Fruit fly (Drosophila melanogaster): ENCODE data around the gene CG45122.

Gene CG45122

DNA sequence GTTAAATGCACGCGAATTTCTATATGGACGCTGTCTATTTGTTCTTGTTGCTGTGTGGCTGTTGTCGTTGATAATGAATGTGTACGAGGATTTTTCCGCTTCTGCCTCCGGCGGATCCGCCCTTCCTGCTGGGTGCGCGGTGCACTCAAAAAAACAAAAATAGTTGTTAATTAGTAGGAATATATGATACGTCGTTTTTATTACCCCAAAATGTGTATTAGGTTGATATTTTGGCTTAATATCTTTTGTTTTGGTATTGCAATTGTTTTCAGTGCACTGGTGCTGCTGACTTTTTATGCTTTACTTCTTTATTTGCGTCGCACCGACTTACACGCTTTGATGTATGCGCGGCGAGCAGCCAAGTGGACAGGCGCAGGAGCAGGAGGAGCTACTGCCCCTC is 47.7 kb downstream of the CG45122 start (continued):
- TF ChIP-seq CG18599 (GFP tag; optimal IDR thresholded peaks at IDR 0.05) (peak; percentile 72), Eip74EF (GFP tag; optimal IDR thresholded peaks at IDR 0.05) (no peak), CG2712 (tag; optimal IDR thresholded peaks at IDR 0.05) (no peak), Dad (GFP tag; optimal IDR thresholded peaks at IDR 0.05) (no peak), Usf (GFP tag; optimal IDR thresholded peaks at IDR 0.05) (no peak), pb (GFP tag; optimal IDR thresholded peaks at IDR 0.05) (no peak), CG7839 (tag; optimal IDR thresholded peaks at IDR 0.05) (peak; percentile 11), ems (GFP tag; optimal IDR thresholded peaks at IDR 0.05) (no peak), Hr51 (GFP tag; optimal IDR thresholded peaks at IDR 0.05) (peak in 1 of 2 experiments; percentile 30), CG5180 (GFP tag; optimal IDR thresholded peaks at IDR 0.05) (no peak), Gug (GFP tag; IDR thresholded peaks at IDR 0.05) (no peak), CG32532 (GFP tag; IDR thresholded peaks at IDR 0.05) (0 out of 2 replicates have a peak, but pooled peaks have one; percentile 23), Optix (GFP tag; IDR thresholded peaks at IDR 0.05) (no peak), hkb (optimal IDR thresholded peaks at IDR 0.05) (no peak), hkb (GFP tag; IDR thresholded peaks at IDR 0.05) (0 out of 2 replicates have a peak, but pooled peaks have one; percentile 26), CG6272 (GFP tag; IDR thresholded peaks at IDR 0.05) (no peak), nom (GFP tag; optimal IDR thresholded peaks at IDR 0.05) (no peak), Rfx (GFP tag; IDR thresholded peaks at IDR 0.05) (0 out of 2 replicates have a peak, but pooled peaks have one; percentile 14), dmrt11E (tag; optimal IDR thresholded peaks at IDR 0.05) (no peak), row (GFP tag; IDR thresholded peaks at IDR 0.05) (peak; percentile 44; the same call in 1 of the 3 replicates), pita (GFP tag; optimal IDR thresholded peaks at IDR 0.05) (no peak), toy (GFP tag; IDR thresholded peaks at IDR 0.05) (no peak), Ptx1 (GFP tag; IDR thresholded peaks at IDR 0.05) (peak; percentile 45; the same call in 1 of the 2 replicates), CG15269 (tag; optimal IDR thresholded peaks at IDR 0.05) (no peak), Mrtf (GFP tag; IDR thresholded peaks at IDR 0.05) (no peak), Meics (GFP tag; optimal IDR thresholded peaks at IDR 0.05) (peak; percentile 17), CG7556 (GFP tag; optimal IDR thresholded peaks at IDR 0.05) (peak; percentile 0), CG8924 (tag; optimal IDR thresholded peaks at IDR 0.05) (no peak), seq (GFP tag; IDR thresholded peaks at IDR 0.05) (no peak; the same call in 1 of the 2 replicates), CG12391 (tag; optimal IDR thresholded peaks at IDR 0.05) (no peak), phol (tag; optimal IDR thresholded peaks at IDR 0.05) (no peak), Ada2b (GFP tag; IDR thresholded peaks at IDR 0.05) (peak; percentile 35; the same call in 1 of the 2 replicates), CG11456 (GFP tag; IDR thresholded peaks at IDR 0.05) (no peak), sqz (GFP tag; optimal IDR thresholded peaks at IDR 0.05) (no peak), abd-A (tag; optimal IDR thresholded peaks at IDR 0.05) (no peak), Med (GFP tag) (peak; percentile 56), CG4820 (GFP tag; optimal IDR thresholded peaks at IDR 0.05) (no peak), chinmo (GFP tag; IDR thresholded peaks at IDR 0.05; ENCODE audit: partially characterized antibody) (no peak), CG17359 (tag; optimal IDR thresholded peaks at IDR 0.05) (no peak), Hmx (GFP tag; optimal IDR thresholded peaks at IDR 0.05) (no peak), kni (GFP tag; optimal IDR thresholded peaks at IDR 0.05) (no peak), pzg (GFP tag; optimal IDR thresholded peaks at IDR 0.05) (no peak), lmd (GFP tag; IDR thresholded peaks at IDR 0.05) (0 out of 2 replicates have a peak, but pooled peaks have one; percentile 35), Ets65A (GFP tag) (peak; percentile 55), lab (GFP tag; optimal IDR thresholded peaks at IDR 0.05) (peak; percentile 57), Hand (GFP tag; optimal IDR thresholded peaks at IDR 0.05) (peak; percentile 35), esg (GFP tag; conservative IDR thresholded peaks at IDR 0.05) (0 out of 2 replicates have a peak, but pooled peaks have one; percentile 15), CG15479 (GFP tag; optimal IDR thresholded peaks at IDR 0.05) (no peak), CG13296 (GFP tag; optimal IDR thresholded peaks at IDR 0.05) (no peak), CG15514 (GFP tag; optimal IDR thresholded peaks at IDR 0.05) (peak; percentile 21)
